Worm (Caenorhabditis elegans): Measurements from ENCODE around the gene srt-5.
"Not testable (repeated sequence)": the region's sequence is repeated elsewhere in the genome, so short reads cannot be mapped to it uniquely, and the experiment has no call there.

ce11 chrV:3102049-3102448, 21.4 kb upstream of the srt-5 start, which contains the start of gene Y73C8C.4:
- not testable (repeated sequence) for TF ChIP-seq aly-2, ZK546.5, nhr-25, nhr-11 (tag; optimal IDR thresholded peaks at IDR 0.05)
